Fruit fly (Drosophila melanogaster) whole organism, embryonic: ENCODE measurements around the gene Rchy1.
A peak's percentile ranks its signal among the peaks of the same experiment; 100 is the strongest.

Experiments used
- Aef1 ChIP-seq: fragments of 200-800 bp; sonication (Bioruptor generic); IDR thresholded peaks from 3 replicates; pipeline ENCODE4 v1.3.6; 2022; ENCODE audit warnings: missing biosample characterization, missing genetic modification characterization
- B-H1 ChIP-seq: fragments of 200-800 bp; sonication (Bioruptor generic); IDR thresholded peaks from 3 replicates; pipeline ENCODE4 v1.3.6; 2022; ENCODE audit warnings: missing biosample characterization, missing genetic modification characterization
- BEAF-32 ChIP-seq: fragments of 200-800 bp; sonication (Bioruptor generic); optimal IDR thresholded peaks from 3 replicates; lab custom pipeline; 2017; ENCODE audit warnings: missing biosample characterization, missing genetic modification characterization, mild to moderate bottlenecking, moderate library complexity, missing genetic modification reagents
- CG10209 ChIP-seq: fragments of 200-800 bp; sonication (Bioruptor generic); optimal IDR thresholded peaks from 3 replicates; lab custom pipeline; 2017; ENCODE audit warnings: missing biosample characterization, mild to moderate bottlenecking, missing genetic modification characterization, missing genetic modification reagents
- CG12071 ChIP-seq: fragments of 200-800 bp; sonication (Bioruptor generic); optimal IDR thresholded peaks from 3 replicates; lab custom pipeline; 2018; ENCODE audit warnings: missing biosample characterization, mild to moderate bottlenecking, missing genetic modification characterization
- CG12236 ChIP-seq: fragments of 200-800 bp; sonication (Bioruptor generic); optimal IDR thresholded peaks from 2 replicates; lab custom pipeline; 2016; ENCODE audit warnings: missing biosample characterization, missing genetic modification characterization
- CG14050 ChIP-seq: fragments of 200-800 bp; sonication (Bioruptor generic); IDR thresholded peaks from 3 replicates; pipeline ENCODE4 v1.3.6; 2022; ENCODE audit warnings: missing biosample characterization, missing genetic modification characterization
- CG15011 ChIP-seq: fragments of 200-800 bp; sonication (Bioruptor generic); optimal IDR thresholded peaks from 3 replicates; lab custom pipeline; 2018; ENCODE audit warnings: missing biosample characterization, mild to moderate bottlenecking, missing genetic modification characterization
- CG1602 ChIP-seq: fragments of 200-800 bp; sonication (Bioruptor generic); optimal IDR thresholded peaks from 3 replicates; lab custom pipeline; 2016; ENCODE audit warnings: missing biosample characterization, missing genetic modification characterization
- CG16779 ChIP-seq: fragments of 200-800 bp; sonication (Bioruptor generic); IDR thresholded peaks from 2 replicates; pipeline ENCODE4 v1.3.6; 2022; ENCODE audit warnings: missing biosample characterization, missing genetic modification characterization
- CG2202 ChIP-seq: fragments of 200-800 bp; sonication (Bioruptor generic); optimal IDR thresholded peaks from 2 replicates; lab custom pipeline; 2018; ENCODE audit warnings: missing biosample characterization, mild to moderate bottlenecking, missing genetic modification characterization
- CG32772 ChIP-seq: fragments of 200-800 bp; sonication (Bioruptor generic); IDR thresholded peaks from 2 replicates; pipeline ENCODE4 v1.3.6; 2022; ENCODE audit warnings: missing biosample characterization, missing genetic modification characterization
- CG33557 ChIP-seq: fragments of 200-800 bp; sonication (Bioruptor generic); optimal IDR thresholded peaks from 2 replicates; lab custom pipeline; 2019; ENCODE audit warnings: missing biosample characterization, mild to moderate bottlenecking, missing genetic modification characterization, moderate library complexity
- CG42726 ChIP-seq: fragments of 200-800 bp; sonication (Bioruptor generic); IDR thresholded peaks from 2 replicates; pipeline ENCODE4 v1.3.6; 2022; ENCODE audit warnings: missing biosample characterization, missing genetic modification characterization; ENCODE audit not compliant: partially characterized antibody
- CG4730 ChIP-seq: fragments of 200-800 bp; sonication (Bioruptor generic); IDR thresholded peaks from 2 replicates; pipeline ENCODE4 v1.3.6; 2022; ENCODE audit warnings: missing biosample characterization, missing genetic modification characterization
- CG6791 ChIP-seq: fragments of 200-800 bp; sonication (Bioruptor generic); IDR thresholded peaks from 3 replicates; pipeline ENCODE4 v1.3.6; 2022; ENCODE audit warnings: missing biosample characterization, missing genetic modification characterization; ENCODE audit not compliant: partially characterized antibody
- CG7745 ChIP-seq: fragments of 200-800 bp; sonication (Bioruptor generic); optimal IDR thresholded peaks from 2 replicates; lab custom pipeline; 2018; ENCODE audit warnings: missing biosample characterization, mild to moderate bottlenecking, missing genetic modification characterization, moderate library complexity
- CG7928 ChIP-seq: fragments of 200-800 bp; sonication (Bioruptor generic); optimal IDR thresholded peaks from 2 replicates; lab custom pipeline; 2017; ENCODE audit warnings: missing biosample characterization, mild to moderate bottlenecking, missing genetic modification characterization
- CG7963 ChIP-seq: fragments of 200-800 bp; sonication (Bioruptor generic); IDR thresholded peaks from 3 replicates; pipeline ENCODE4 v1.3.6; 2022; ENCODE audit warnings: missing biosample characterization, missing genetic modification characterization; ENCODE audit not compliant: partially characterized antibody
- CG7987 ChIP-seq: fragments of 200-800 bp; sonication (Bioruptor generic); optimal IDR thresholded peaks from 2 replicates; lab custom pipeline; 2018; ENCODE audit warnings: missing biosample characterization, mild to moderate bottlenecking, missing genetic modification characterization, moderate library complexity
- D19A ChIP-seq: fragments of 200-800 bp; optimal IDR thresholded peaks from 3 replicates; lab custom pipeline; 2019; ENCODE audit warnings: missing biosample characterization, mild to moderate bottlenecking, missing genetic modification characterization, moderate library complexity
- Dbx ChIP-seq: fragments of 200-800 bp; sonication (Bioruptor generic); IDR thresholded peaks from 3 replicates; pipeline ENCODE4 v1.3.6; 2022; ENCODE audit warnings: missing biosample characterization, missing genetic modification characterization
- Dll ChIP-seq: fragments of 200-800 bp; sonication (Bioruptor generic); IDR thresholded peaks from 4 replicates; pipeline ENCODE4 v1.3.6; 2022; ENCODE audit warnings: missing biosample characterization, missing genetic modification characterization; ENCODE audit not compliant: partially characterized antibody
- Dref ChIP-seq: fragments of 200-800 bp; sonication (Bioruptor generic); IDR thresholded peaks from 2 replicates; pipeline ENCODE4 v1.3.6; 2022; ENCODE audit warnings: missing biosample characterization, missing genetic modification characterization
- Drgx ChIP-seq: fragments of 200-800 bp; sonication (Bioruptor generic); IDR thresholded peaks from 2 replicates; pipeline ENCODE4 v1.3.6; 2022; ENCODE audit warnings: missing biosample characterization, missing genetic modification characterization
- Eip74EF ChIP-seq, 2 experiments: fragments of 200-800 bp in 1 of 2; fragments of >200 bp in 1 of 2; sonication (Bioruptor generic) in 1 of 2; optimal IDR thresholded peaks; 2 replicates each; lab custom pipeline; 2017 to 2019; ENCODE audit warnings: missing biosample characterization in 2 of 2, missing genetic modification characterization in 2 of 2, mild to moderate bottlenecking in 1 of 2, moderate library complexity in 1 of 2
- Elba2 ChIP-seq: fragments of 200-800 bp; sonication (Bioruptor generic); optimal IDR thresholded peaks from 3 replicates; lab custom pipeline; 2016; ENCODE audit warnings: missing biosample characterization, missing genetic modification characterization
- Gug ChIP-seq: fragments of 200-800 bp; sonication (Bioruptor generic); IDR thresholded peaks from 4 replicates; pipeline ENCODE4 v1.3.6; 2022; ENCODE audit warnings: missing biosample characterization, missing genetic modification characterization
- HmgD ChIP-seq: fragments of 200-800 bp; sonication (Bioruptor generic); optimal IDR thresholded peaks from 3 replicates; lab custom pipeline; 2016; ENCODE audit warnings: missing biosample characterization, missing genetic modification characterization
- Hmr ChIP-seq: fragments of 200-800 bp; sonication (Bioruptor generic); optimal IDR thresholded peaks from 3 replicates; lab custom pipeline; 2017; ENCODE audit warnings: mild to moderate bottlenecking, missing biosample characterization, missing genetic modification reagents, missing genetic modification characterization
- Hmx ChIP-seq: fragments of 200-800 bp; sonication (Bioruptor generic); optimal IDR thresholded peaks from 2 replicates; lab custom pipeline; 2016; ENCODE audit warnings: missing biosample characterization, missing genetic modification characterization
- NfI ChIP-seq: fragments of 200-800 bp; sonication (Bioruptor generic); optimal IDR thresholded peaks from 3 replicates; lab custom pipeline; 2018; ENCODE audit warnings: missing biosample characterization, mild to moderate bottlenecking, missing genetic modification characterization, moderate library complexity
- Six4 ChIP-seq: fragments of 200-800 bp; sonication (Bioruptor generic); optimal IDR thresholded peaks from 2 replicates; lab custom pipeline; 2016; ENCODE audit warnings: missing biosample characterization, missing genetic modification characterization
- bab2 ChIP-seq: fragments of 200-800 bp; sonication (Bioruptor generic); optimal IDR thresholded peaks from 2 replicates; lab custom pipeline; 2016; ENCODE audit warnings: missing biosample characterization, missing genetic modification characterization
- cad ChIP-seq: fragments of >200 bp; optimal IDR thresholded peaks from 2 replicates; lab custom pipeline; 2017; ENCODE audit warnings: missing biosample characterization, missing genetic modification characterization
- crol ChIP-seq: fragments of 200-800 bp; sonication (Bioruptor generic); IDR thresholded peaks from 2 replicates; pipeline ENCODE4 v1.3.6; 2022; ENCODE audit warnings: missing biosample characterization, missing genetic modification characterization
- dmrt99B ChIP-seq: fragments of 200-800 bp; sonication (Bioruptor generic); optimal IDR thresholded peaks from 2 replicates; lab custom pipeline; 2018; ENCODE audit warnings: missing biosample characterization, mild to moderate bottlenecking, missing genetic modification characterization, moderate library complexity
- emc ChIP-seq: fragments of 200-800 bp; sonication (Bioruptor generic); optimal IDR thresholded peaks from 2 replicates; lab custom pipeline; 2016; ENCODE audit warnings: missing biosample characterization, missing genetic modification characterization
- esg ChIP-seq: fragments of 200-800 bp; sonication (Bioruptor generic); conservative IDR thresholded peaks from 2 replicates; pipeline ENCODE4 v1.3.6; 2022; ENCODE audit warnings: missing biosample characterization, missing genetic modification characterization
- fru ChIP-seq: fragments of >200 bp; optimal IDR thresholded peaks from 2 replicates; lab custom pipeline; 2017
- lola ChIP-seq, 3 experiments: fragments of >200 bp in 2 of 3; fragments of 200-800 bp in 1 of 3; sonication (Bioruptor generic) in 1 of 3; optimal IDR thresholded peaks; 2 replicates each; lab custom pipeline; 2017 to 2019; ENCODE audit warnings: missing biosample characterization in 3 of 3, missing genetic modification characterization in 3 of 3, mild to moderate bottlenecking in 1 of 3, moderate library complexity in 1 of 3
- phol ChIP-seq: fragments of 200-800 bp; sonication (Bioruptor generic); optimal IDR thresholded peaks from 3 replicates; lab custom pipeline; 2018; ENCODE audit warnings: missing biosample characterization, mild to moderate bottlenecking, missing genetic modification characterization, moderate library complexity
- run ChIP-seq: fragments of 200-800 bp; sonication (Bioruptor generic); optimal IDR thresholded peaks from 3 replicates; lab custom pipeline; 2018; ENCODE audit warnings: missing biosample characterization, mild to moderate bottlenecking, missing genetic modification characterization
- tll ChIP-seq, 2 experiments: fragments of 200-800 bp in 1 of 2; fragments of >200 bp in 1 of 2; sonication (Bioruptor generic) in 1 of 2; optimal IDR thresholded peaks; 2 replicates each; lab custom pipeline; 2017 to 2019; ENCODE audit warnings: missing biosample characterization in 2 of 2, missing genetic modification characterization in 2 of 2, mild to moderate bottlenecking in 1 of 2, moderate library complexity in 1 of 2
- unc-4 ChIP-seq: fragments of 200-800 bp; sonication (Bioruptor generic); IDR thresholded peaks from 2 replicates; pipeline ENCODE4 v1.3.6; 2022; ENCODE audit warnings: missing biosample characterization, missing genetic modification characterization; ENCODE audit not compliant: partially characterized antibody
- vnd ChIP-seq: fragments of 200-800 bp; sonication (Bioruptor generic); IDR thresholded peaks from 3 replicates; pipeline ENCODE4 v1.3.6; 2022; ENCODE audit warnings: missing biosample characterization, missing genetic modification characterization; ENCODE audit not compliant: partially characterized antibody
- wdn ChIP-seq: fragments of 200-800 bp; sonication (Bioruptor generic); IDR thresholded peaks from 2 replicates; pipeline ENCODE4 v1.3.6; 2022; ENCODE audit warnings: missing biosample characterization, missing genetic modification characterization
- z ChIP-seq: fragments of 200-800 bp; sonication (Bioruptor generic); IDR thresholded peaks from 3 replicates; pipeline ENCODE4 v1.3.6; 2022; ENCODE audit warnings: missing biosample characterization, missing genetic modification characterization
- zfh1 ChIP-seq: fragments of 200-800 bp; sonication (Bioruptor generic); IDR thresholded peaks from 3 replicates; pipeline ENCODE4 v1.3.6; 2022; ENCODE audit warnings: missing biosample characterization, missing genetic modification characterization

The Rchy1 gene

DNA sequence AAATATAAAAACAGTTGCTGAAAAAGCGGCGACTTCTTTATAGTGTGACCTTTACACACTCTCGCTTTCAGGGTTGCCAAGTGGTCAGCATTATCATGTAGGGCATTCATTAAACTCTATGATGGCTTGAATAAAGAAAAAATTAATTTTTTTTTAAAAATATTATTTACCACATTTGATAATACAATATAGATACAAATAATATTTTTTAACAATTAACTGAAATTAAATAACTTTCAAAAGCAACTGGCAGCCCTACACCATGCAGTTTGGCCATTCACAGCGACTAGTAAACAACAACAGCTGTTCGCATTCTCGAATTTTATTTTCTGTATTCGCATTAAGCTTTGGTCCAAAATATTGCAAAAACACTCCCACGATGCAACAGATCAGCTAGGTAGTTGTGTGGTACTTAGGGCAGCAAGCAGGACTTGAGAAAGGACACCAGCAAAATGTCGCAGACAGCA lies 25.3 kb upstream of the Rchy1 start, which contains the start of the genes Phf5a and CG31638 (continued):
- TF ChIP-seq Dbx (GFP tag; lab: Robert Waterston, UW): peak; percentile 54; the same call in 2 of the 3 replicates
- no peak for TF ChIP-seq fru (lab: Kevin White, UChicago)
- TF ChIP-seq CG7987 (GFP tag; lab: Kevin White, UChicago): peak; percentile 85
- peak; percentile 18 for TF ChIP-seq Hmx (GFP tag; lab: Kevin White, UChicago)
- TF ChIP-seq CG10209: peak; percentile 88
- no peak for TF ChIP-seq Dref
- TF ChIP-seq CG1602 (GFP tag; lab: Kevin White, UChicago): peak; percentile 95
- TF ChIP-seq Dll (GFP tag; lab: Robert Waterston, UW): 0 out of 4 replicates have a peak, but pooled peaks have one; percentile 52
- peak; percentile 97 for TF ChIP-seq CG4730
- peak; percentile 53; the same call in 1 of the 2 replicates for TF ChIP-seq crol (GFP tag; lab: Robert Waterston, UW)
- TF ChIP-seq run: peak; percentile 87
- TF ChIP-seq zfh1 (GFP tag; lab: Robert Waterston, UW): peak; percentile 70
- peak; percentile 6 for TF ChIP-seq CG12236
- TF ChIP-seq CG16779 (GFP tag; lab: Robert Waterston, UW): peak; percentile 73
- TF ChIP-seq CG14050 (GFP tag; lab: Robert Waterston, UW): peak; percentile 71
- TF ChIP-seq unc-4 (GFP tag; lab: Robert Waterston, UW): peak; percentile 39; the same call in 1 of the 2 replicates
- TF ChIP-seq CG7745: peak; percentile 72
- TF ChIP-seq bab2 (GFP tag; lab: Kevin White, UChicago): peak; percentile 13
- TF ChIP-seq B-H1 (GFP tag; lab: Robert Waterston, UW): peak; percentile 96
- TF ChIP-seq BEAF-32 (GFP tag; lab: Kevin White, UChicago): peak; percentile 30
- peak; percentile 63 for TF ChIP-seq Elba2 (GFP tag; lab: Kevin White, UChicago)
- peak; percentile 21; the same call in 1 of the 3 replicates for TF ChIP-seq CG6791
- peak; percentile 98 for TF ChIP-seq phol
- no peak for TF ChIP-seq CG7963 (GFP tag; lab: Robert Waterston, UW)
- TF ChIP-seq dmrt99B (tag; lab: Kevin White, UChicago): peak; percentile 95
- TF ChIP-seq Gug (GFP tag; lab: Robert Waterston, UW): peak; percentile 95
- TF ChIP-seq emc: no peak
- peak; percentile 54 for TF ChIP-seq D19A (tag; lab: Kevin White, UChicago)
- peak; percentile 65 for TF ChIP-seq esg (GFP tag; lab: Robert Waterston, UW)
- peak in 1 of 2 experiments; percentile 51 for TF ChIP-seq Eip74EF (GFP tag; optimal IDR thresholded peaks at IDR 0.05; lab: Kevin White, UChicago)
- TF ChIP-seq tll (GFP tag; optimal IDR thresholded peaks at IDR 0.05; lab: Kevin White, UChicago): peak in 1 of 2 experiments; percentile 46
- no peak for TF ChIP-seq vnd
- TF ChIP-seq CG32772 (GFP tag; lab: Robert Waterston, UW): peak; percentile 98
- peak; percentile 90 for TF ChIP-seq CG33557 (GFP tag; lab: Kevin White, UChicago)
- peak; percentile 90 for TF ChIP-seq CG2202 (tag; lab: Kevin White, UChicago)
- TF ChIP-seq Hmr (GFP tag; lab: Kevin White, UChicago): peak; percentile 96
- TF ChIP-seq Drgx (GFP tag; lab: Robert Waterston, UW): peak; percentile 93
- peak; percentile 76 for TF ChIP-seq CG12071 (GFP tag; lab: Kevin White, UChicago)
- TF ChIP-seq wdn: peak; percentile 82
- TF ChIP-seq NfI: peak; percentile 62
- peak; percentile 95 for TF ChIP-seq Six4 (GFP tag; lab: Kevin White, UChicago)
- peak; percentile 73 for TF ChIP-seq CG7928 (GFP tag; lab: Kevin White, UChicago)
- no peak for TF ChIP-seq cad (GFP tag; lab: Kevin White, UChicago)
- TF ChIP-seq lola (GFP tag; optimal IDR thresholded peaks at IDR 0.05; lab: Kevin White, UChicago): peak in 1 of 3 experiments; percentile 73
- TF ChIP-seq CG15011 (GFP tag; lab: Kevin White, UChicago): peak; percentile 82
- TF ChIP-seq Aef1 (GFP tag; lab: Robert Waterston, UW): peak; percentile 51; the same call in 2 of the 3 replicates
- TF ChIP-seq HmgD (GFP tag; lab: Kevin White, UChicago): peak; percentile 18
- no peak for TF ChIP-seq CG42726 (GFP tag; lab: Robert Waterston, UW)
- no peak for TF ChIP-seq z (GFP tag; lab: Robert Waterston, UW)
